Fruit fly (Drosophila melanogaster) whole organism, embryonic: ENCODE measurements around the gene peb.

Experiments used
- Bdp1 ChIP-seq: fragments of 200-800 bp; sonication (Bioruptor generic); optimal IDR thresholded peaks from 3 replicates; lab custom pipeline; 2016; ENCODE audit warnings: missing biosample characterization, missing genetic modification characterization
- CG10274 ChIP-seq: fragments of 200-800 bp; sonication (Bioruptor generic); optimal IDR thresholded peaks from 3 replicates; lab custom pipeline; 2017; ENCODE audit warnings: missing biosample characterization, mild to moderate bottlenecking, missing genetic modification characterization
- CG10366 ChIP-seq: fragments of 200-800 bp; sonication (Bioruptor generic); IDR thresholded peaks from 2 replicates; pipeline ENCODE4 v1.3.6; 2022; ENCODE audit warnings: missing biosample characterization, missing genetic modification characterization
- CG15696 ChIP-seq: fragments of 200-800 bp; sonication (Bioruptor generic); optimal IDR thresholded peaks from 2 replicates; lab custom pipeline; 2019; ENCODE audit warnings: missing biosample characterization, mild to moderate bottlenecking, missing genetic modification characterization, moderate library complexity
- CG16813 ChIP-seq: fragments of 200-800 bp; sonication (Bioruptor generic); IDR thresholded peaks from 3 replicates; pipeline ENCODE4 v1.3.6; 2022; ENCODE audit warnings: missing biosample characterization, missing genetic modification characterization; ENCODE audit not compliant: partially characterized antibody
- CG2129 ChIP-seq: fragments of 200-800 bp; sonication (Bioruptor generic); IDR thresholded peaks from 2 replicates; pipeline ENCODE4 v1.3.6; 2022; ENCODE audit warnings: missing biosample characterization, missing genetic modification characterization; ENCODE audit not compliant: partially characterized antibody
- CG33557 ChIP-seq: fragments of 200-800 bp; sonication (Bioruptor generic); optimal IDR thresholded peaks from 2 replicates; lab custom pipeline; 2019; ENCODE audit warnings: missing biosample characterization, mild to moderate bottlenecking, missing genetic modification characterization, moderate library complexity
- CG3726 ChIP-seq: fragments of 200-800 bp; sonication (Bioruptor generic); IDR thresholded peaks from 3 replicates; pipeline ENCODE4, ENCODE4 v1.3.6; 2022; ENCODE audit warnings: missing biosample characterization, missing genetic modification characterization
- CG4282 ChIP-seq: fragments of 200-800 bp; sonication (Bioruptor generic); optimal IDR thresholded peaks from 2 replicates; lab custom pipeline; 2016; ENCODE audit warnings: missing biosample characterization, missing genetic modification characterization
- CG4617 ChIP-seq: fragments of 200-800 bp; sonication (Bioruptor generic); optimal IDR thresholded peaks from 3 replicates; lab custom pipeline; 2016; ENCODE audit warnings: missing biosample characterization, missing genetic modification characterization, borderline replicate concordance
- CG4820 ChIP-seq: fragments of 200-800 bp; sonication (Bioruptor generic); optimal IDR thresholded peaks from 3 replicates; lab custom pipeline; 2016; ENCODE audit warnings: missing biosample characterization, missing genetic modification characterization
- CG6683 ChIP-seq: fragments of 200-800 bp; sonication (Bioruptor generic); optimal IDR thresholded peaks from 2 replicates; lab custom pipeline; 2017; ENCODE audit warnings: missing biosample characterization, mild to moderate bottlenecking, missing genetic modification characterization, missing genetic modification reagents
- CG7271 ChIP-seq: fragments of 200-800 bp; sonication (Bioruptor generic); optimal IDR thresholded peaks from 2 replicates; lab custom pipeline; 2018; ENCODE audit warnings: missing biosample characterization, mild to moderate bottlenecking, missing genetic modification characterization, moderate library complexity
- CG7928 ChIP-seq: fragments of 200-800 bp; sonication (Bioruptor generic); optimal IDR thresholded peaks from 2 replicates; lab custom pipeline; 2017; ENCODE audit warnings: missing biosample characterization, mild to moderate bottlenecking, missing genetic modification characterization
- Dbx ChIP-seq: fragments of 200-800 bp; sonication (Bioruptor generic); IDR thresholded peaks from 3 replicates; pipeline ENCODE4 v1.3.6; 2022; ENCODE audit warnings: missing biosample characterization, missing genetic modification characterization
- Dref ChIP-seq: fragments of 200-800 bp; sonication (Bioruptor generic); IDR thresholded peaks from 2 replicates; pipeline ENCODE4 v1.3.6; 2022; ENCODE audit warnings: missing biosample characterization, missing genetic modification characterization
- Drgx ChIP-seq: fragments of 200-800 bp; sonication (Bioruptor generic); IDR thresholded peaks from 2 replicates; pipeline ENCODE4 v1.3.6; 2022; ENCODE audit warnings: missing biosample characterization, missing genetic modification characterization
- E2f1 ChIP-seq: fragments of 200-800 bp; sonication (Bioruptor generic); IDR thresholded peaks from 2 replicates; pipeline ENCODE4 v1.3.6; 2022; ENCODE audit warnings: missing biosample characterization, missing genetic modification characterization
- Elba2 ChIP-seq: fragments of 200-800 bp; sonication (Bioruptor generic); optimal IDR thresholded peaks from 3 replicates; lab custom pipeline; 2016; ENCODE audit warnings: missing biosample characterization, missing genetic modification characterization
- Fer2 ChIP-seq: fragments of 200-800 bp; sonication (Bioruptor generic); optimal IDR thresholded peaks from 2 replicates; lab custom pipeline; 2018; ENCODE audit warnings: missing biosample characterization, mild to moderate bottlenecking, missing genetic modification characterization, moderate library complexity
- Hmx ChIP-seq: fragments of 200-800 bp; sonication (Bioruptor generic); optimal IDR thresholded peaks from 2 replicates; lab custom pipeline; 2016; ENCODE audit warnings: missing biosample characterization, missing genetic modification characterization
- Lhr ChIP-seq: fragments of 200-800 bp; sonication (Bioruptor generic); optimal IDR thresholded peaks from 3 replicates; lab custom pipeline; 2017; ENCODE audit warnings: mild to moderate bottlenecking, missing biosample characterization, missing genetic modification reagents, missing genetic modification characterization
- Nf-YA ChIP-seq: fragments of 200-800 bp; sonication (Bioruptor generic); IDR thresholded peaks from 2 replicates; pipeline ENCODE4 v1.3.6; 2022; ENCODE audit warnings: missing biosample characterization, missing genetic modification characterization
- PHDP ChIP-seq: fragments of 200-800 bp; sonication (Bioruptor generic); optimal IDR thresholded peaks from 3 replicates; lab custom pipeline; 2018; ENCODE audit warnings: missing biosample characterization, mild to moderate bottlenecking, missing genetic modification characterization, moderate library complexity
- Rx ChIP-seq: fragments of 200-800 bp; sonication (Bioruptor generic); IDR thresholded peaks from 2 replicates; pipeline ENCODE4 v1.3.6; 2022; ENCODE audit warnings: missing biosample characterization, missing genetic modification characterization
- Sox100B ChIP-seq: fragments of 200-800 bp; sonication (Bioruptor generic); optimal IDR thresholded peaks from 3 replicates; lab custom pipeline; 2018; ENCODE audit warnings: missing biosample characterization, mild to moderate bottlenecking, missing genetic modification characterization
- Taf1 ChIP-seq: fragments of 200-800 bp; sonication (Bioruptor generic); IDR thresholded peaks from 2 replicates; pipeline ENCODE4 v1.3.6; 2022; ENCODE audit warnings: missing biosample characterization, missing genetic modification characterization
- bab2 ChIP-seq: fragments of 200-800 bp; sonication (Bioruptor generic); optimal IDR thresholded peaks from 2 replicates; lab custom pipeline; 2016; ENCODE audit warnings: missing biosample characterization, missing genetic modification characterization
- cg ChIP-seq: fragments of 200-800 bp; sonication (Bioruptor generic); optimal IDR thresholded peaks from 3 replicates; lab custom pipeline; 2019; ENCODE audit warnings: missing biosample characterization, mild to moderate bottlenecking, missing genetic modification characterization, moderate library complexity
- chif ChIP-seq, 2 experiments: fragments of 200-800 bp; sonication (Bioruptor generic); optimal IDR thresholded peaks; 3 replicates each; lab custom pipeline; 2016; ENCODE audit warnings: missing biosample characterization in 2 of 2, missing genetic modification characterization in 2 of 2
- dan ChIP-seq: fragments of 200-800 bp; sonication (Bioruptor generic); IDR thresholded peaks from 2 replicates; pipeline ENCODE4 v1.3.6; 2022; ENCODE audit warnings: missing biosample characterization, missing genetic modification characterization
- dysf ChIP-seq: fragments of 200-800 bp; sonication (Bioruptor generic); IDR thresholded peaks from 3 replicates; pipeline ENCODE4 v1.3.6; 2022; ENCODE audit warnings: missing biosample characterization, missing genetic modification characterization
- ftz-f1 ChIP-seq: fragments of 200-800 bp; sonication (Bioruptor generic); optimal IDR thresholded peaks from 2 replicates; lab custom pipeline; 2016; ENCODE audit warnings: missing biosample characterization, missing genetic modification characterization
- gcm ChIP-seq: fragments of 200-800 bp; sonication (Bioruptor generic); optimal IDR thresholded peaks from 2 replicates; lab custom pipeline; 2019; ENCODE audit warnings: missing biosample characterization, mild to moderate bottlenecking, missing genetic modification characterization, moderate library complexity
- hb ChIP-seq: fragments of 200-800 bp; sonication (Bioruptor generic); IDR thresholded peaks from 3 replicates; pipeline ENCODE4 v1.3.6; 2022; ENCODE audit warnings: missing biosample characterization, missing genetic modification characterization; ENCODE audit not compliant: partially characterized antibody
- hkb ChIP-seq, 2 experiments: fragments of 200-800 bp in 1 of 2; fragments of >200 bp in 1 of 2; sonication (Bioruptor generic) in 1 of 2; IDR thresholded peaks in 1 of 2; optimal IDR thresholded peaks in 1 of 2; 2 replicates each; pipeline versions ENCODE4 v1.3.6 to Lab custom; 2017 to 2022; ENCODE audit warnings: missing biosample characterization in 1 of 2, missing genetic modification characterization in 1 of 2
- insv ChIP-seq, 2 experiments: fragments of 200-800 bp; sonication (Bioruptor generic); optimal IDR thresholded peaks; 3 replicates each; lab custom pipeline; 2016 to 2018; ENCODE audit warnings: missing biosample characterization in 2 of 2, missing genetic modification characterization in 2 of 2
- kay ChIP-seq: fragments of 200-800 bp; sonication (Bioruptor generic); optimal IDR thresholded peaks from 2 replicates; lab custom pipeline; 2016; ENCODE audit warnings: missing biosample characterization, missing genetic modification characterization
- lab ChIP-seq: fragments of 200-800 bp; sonication (Bioruptor generic); optimal IDR thresholded peaks from 3 replicates; lab custom pipeline; 2017; ENCODE audit warnings: missing biosample characterization, missing genetic modification characterization, mild to moderate bottlenecking, moderate library complexity, missing genetic modification reagents
- lbe ChIP-seq: fragments of 200-800 bp; sonication (Bioruptor generic); optimal IDR thresholded peaks from 2 replicates; lab custom pipeline; 2016; ENCODE audit warnings: missing biosample characterization, mild to moderate bottlenecking, missing genetic modification characterization
- lilli ChIP-seq: fragments of 200-800 bp; sonication (Bioruptor generic); optimal IDR thresholded peaks from 3 replicates; lab custom pipeline; 2016; ENCODE audit warnings: missing biosample characterization, missing genetic modification characterization
- luna ChIP-seq: fragments of 200-800 bp; sonication (Bioruptor generic); optimal IDR thresholded peaks from 2 replicates; lab custom pipeline; 2016; ENCODE audit warnings: missing biosample characterization, missing genetic modification characterization
- nmo ChIP-seq: fragments of 200-800 bp; sonication (Bioruptor generic); optimal IDR thresholded peaks from 2 replicates; lab custom pipeline; 2018; ENCODE audit warnings: missing biosample characterization, mild to moderate bottlenecking, missing genetic modification characterization, moderate library complexity
- pros ChIP-seq: fragments of 200-800 bp; sonication (Bioruptor generic); optimal IDR thresholded peaks from 3 replicates; lab custom pipeline; 2019; ENCODE audit warnings: missing biosample characterization, mild to moderate bottlenecking, missing genetic modification characterization, moderate library complexity
- pzg ChIP-seq: fragments of 200-800 bp; sonication (Bioruptor generic); optimal IDR thresholded peaks from 3 replicates; lab custom pipeline; 2018; ENCODE audit warnings: missing biosample characterization, mild to moderate bottlenecking, missing genetic modification characterization, moderate library complexity
- run ChIP-seq: fragments of 200-800 bp; sonication (Bioruptor generic); optimal IDR thresholded peaks from 3 replicates; lab custom pipeline; 2018; ENCODE audit warnings: missing biosample characterization, mild to moderate bottlenecking, missing genetic modification characterization
- sd ChIP-seq: fragments of 200-800 bp; sonication (Bioruptor generic); optimal IDR thresholded peaks from 3 replicates; lab custom pipeline; 2018; ENCODE audit warnings: missing biosample characterization, mild to moderate bottlenecking, missing genetic modification characterization, moderate library complexity
- sens-2 ChIP-seq: fragments of 200-800 bp; sonication (Bioruptor generic); IDR thresholded peaks from 2 replicates; pipeline ENCODE4 v1.3.6; 2022; ENCODE audit warnings: missing biosample characterization, missing genetic modification characterization
- slbo ChIP-seq: fragments of 200-800 bp; sonication (Bioruptor generic); IDR thresholded peaks from 2 replicates; pipeline ENCODE4 v1.3.6; 2022; ENCODE audit warnings: missing biosample characterization, missing genetic modification characterization
- tgo ChIP-seq: fragments of 200-800 bp; sonication (Bioruptor generic); IDR thresholded peaks from 3 replicates; pipeline ENCODE4 v1.3.6; 2022; ENCODE audit warnings: missing biosample characterization, missing genetic modification characterization
- vfl ChIP-seq: fragments of 200-800 bp; sonication (Bioruptor generic); optimal IDR thresholded peaks from 2 replicates; lab custom pipeline; 2016; ENCODE audit warnings: missing biosample characterization, missing genetic modification characterization

peb gene

DNA sequence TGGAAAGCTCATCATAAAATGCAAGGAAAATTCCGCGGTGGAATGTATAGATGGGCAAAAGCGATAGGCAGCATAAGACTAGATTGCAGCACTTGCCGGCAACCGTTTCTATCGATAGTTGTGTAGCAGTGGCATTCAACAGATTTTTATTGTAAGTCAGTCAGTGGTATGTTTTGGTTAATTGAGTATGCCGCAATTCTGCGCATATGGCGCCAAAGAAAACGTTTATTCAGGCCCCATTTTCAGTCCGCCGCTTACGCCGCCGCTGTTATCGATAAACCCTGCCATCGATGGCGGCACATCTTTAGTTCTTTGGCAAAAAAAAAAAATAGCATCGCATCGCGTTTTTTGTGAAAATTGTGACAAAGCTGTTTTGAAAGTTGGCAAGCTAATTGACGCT, 32.4 kb downstream of the peb start, which contains the start of the genes Cbp80 and Torsin (continued):
- peak; percentile 12 for TF ChIP-seq CG4617 (GFP tag; lab: Kevin White, UChicago)
- no peak for TF ChIP-seq Lhr (GFP tag; lab: Kevin White, UChicago)
- no peak for TF ChIP-seq chif (GFP tag; optimal IDR thresholded peaks at IDR 0.05; lab: Kevin White, UChicago)
- no peak for TF ChIP-seq CG4282 (GFP tag; lab: Kevin White, UChicago)
- no peak for TF ChIP-seq insv (GFP tag; optimal IDR thresholded peaks at IDR 0.05; lab: Kevin White, UChicago)
- no peak for TF ChIP-seq cg
- TF ChIP-seq gcm (GFP tag; lab: Kevin White, UChicago), result no peak
- no peak for TF ChIP-seq Hmx (GFP tag; lab: Kevin White, UChicago)
- TF ChIP-seq Rx (GFP tag; lab: Robert Waterston, UW), result no peak
- TF ChIP-seq dan (GFP tag; lab: Robert Waterston, UW), result no peak
- TF ChIP-seq CG2129, result peak; percentile 67
- TF ChIP-seq CG3726 (GFP tag; lab: Robert Waterston, UW), result no peak
- no peak for TF ChIP-seq dysf (GFP tag; lab: Robert Waterston, UW)
- TF ChIP-seq sd, result peak; percentile 90
- TF ChIP-seq lab (GFP tag; lab: Kevin White, UChicago), result no peak
- TF ChIP-seq Fer2, result no peak
- no peak for TF ChIP-seq kay (GFP tag; lab: Kevin White, UChicago)
- TF ChIP-seq E2f1 (GFP tag; lab: Robert Waterston, UW), result no peak
- no peak for TF ChIP-seq Dbx (GFP tag; lab: Robert Waterston, UW)
- TF ChIP-seq CG16813 (GFP tag; lab: Robert Waterston, UW), result peak; percentile 90
- TF ChIP-seq PHDP (tag; lab: Kevin White, UChicago), result no peak
- no peak for TF ChIP-seq run (tag; lab: Kevin White, UChicago)
- no peak for TF ChIP-seq CG33557
- TF ChIP-seq ftz-f1 (GFP tag; lab: Kevin White, UChicago), result no peak
- TF ChIP-seq nmo (GFP tag; lab: Kevin White, UChicago), result peak; percentile 42
- TF ChIP-seq luna (GFP tag; lab: Kevin White, UChicago), result no peak
- TF ChIP-seq CG4820 (GFP tag; lab: Kevin White, UChicago), result no peak
- no peak for TF ChIP-seq CG6683 (GFP tag; lab: Kevin White, UChicago)
- TF ChIP-seq slbo (GFP tag; lab: Robert Waterston, UW), result peak; percentile 48; the same call in 1 of the 2 replicates
- TF ChIP-seq CG7928 (GFP tag; lab: Kevin White, UChicago), result no peak
- TF ChIP-seq CG7271 (tag; lab: Kevin White, UChicago), result no peak
- TF ChIP-seq pros (GFP tag; lab: Kevin White, UChicago), result no peak
- no peak for TF ChIP-seq Bdp1 (GFP tag; lab: Kevin White, UChicago)
- TF ChIP-seq hb (GFP tag; lab: Robert Waterston, UW), result peak; percentile 91
- TF ChIP-seq lilli, result peak; percentile 30
- TF ChIP-seq CG10274 (GFP tag; lab: Kevin White, UChicago), result no peak
- no peak for TF ChIP-seq sens-2 (GFP tag; lab: Robert Waterston, UW)
- TF ChIP-seq pzg, result peak; percentile 52
- TF ChIP-seq tgo, result no peak
- TF ChIP-seq CG10366 (GFP tag; lab: Robert Waterston, UW), result no peak
- TF ChIP-seq Drgx (GFP tag; lab: Robert Waterston, UW), result no peak
- no peak for TF ChIP-seq CG15696 (tag; lab: Kevin White, UChicago)
- no peak for TF ChIP-seq Nf-YA (GFP tag; lab: Robert Waterston, UW)
- no peak for TF ChIP-seq lbe (GFP tag; lab: Kevin White, UChicago)
- no peak for TF ChIP-seq Sox100B (GFP tag; lab: Kevin White, UChicago)
- TF ChIP-seq vfl (GFP tag; lab: Kevin White, UChicago), result no peak
- TF ChIP-seq Elba2, result no peak
- no peak for TF ChIP-seq Taf1 (GFP tag; lab: Robert Waterston, UW)
- TF ChIP-seq Dref (GFP tag; lab: Robert Waterston, UW), result peak; percentile 73
- TF ChIP-seq hkb (optimal IDR thresholded peaks at IDR 0.05; lab: Kevin White, UChicago), result no peak
- no peak; the same call in 1 of the 2 replicates for TF ChIP-seq hkb (GFP tag; IDR thresholded peaks at IDR 0.05; lab: Robert Waterston, UW)
- no peak for TF ChIP-seq bab2 (GFP tag; lab: Kevin White, UChicago)
